Fruit fly (Drosophila melanogaster) whole organism, embryonic: ENCODE results near the gene mxc.

Experiments
- B-H2 ChIP-seq: fragments of 200-800 bp; sonication (Bioruptor generic); optimal IDR thresholded peaks from 2 replicates; lab custom pipeline; 2018; ENCODE audit warnings: missing biosample characterization, mild to moderate bottlenecking, missing genetic modification characterization
- Bteb2 ChIP-seq: fragments of 200-800 bp; sonication (Bioruptor generic); optimal IDR thresholded peaks from 2 replicates; lab custom pipeline; 2016; ENCODE audit warnings: missing biosample characterization, missing genetic modification characterization
- CG10321 ChIP-seq: fragments of 200-800 bp; sonication (Bioruptor generic); IDR thresholded peaks from 2 replicates; pipeline ENCODE4 v1.3.6; 2022; ENCODE audit warnings: missing biosample characterization, missing genetic modification characterization
- CG10959 ChIP-seq: fragments of 200-800 bp; sonication (Bioruptor generic); IDR thresholded peaks from 2 replicates; pipeline ENCODE4 v1.3.6; 2022; ENCODE audit warnings: missing biosample characterization, missing genetic modification characterization
- CG12659 ChIP-seq: fragments of 200-800 bp; sonication (Bioruptor generic); optimal IDR thresholded peaks from 3 replicates; lab custom pipeline; 2017; ENCODE audit warnings: mild to moderate bottlenecking, missing biosample characterization, missing genetic modification reagents, missing genetic modification characterization
- CG15269 ChIP-seq: fragments of 200-800 bp; sonication (Bioruptor generic); optimal IDR thresholded peaks from 2 replicates; lab custom pipeline; 2018; ENCODE audit warnings: missing biosample characterization, mild to moderate bottlenecking, missing genetic modification characterization, moderate library complexity
- CG15601 ChIP-seq: fragments of 200-800 bp; sonication (Bioruptor generic); optimal IDR thresholded peaks from 3 replicates; lab custom pipeline; 2019; ENCODE audit warnings: missing biosample characterization, mild to moderate bottlenecking, missing genetic modification characterization, moderate library complexity
- CG1603 ChIP-seq: fragments of 200-800 bp; sonication (Bioruptor generic); optimal IDR thresholded peaks from 2 replicates; lab custom pipeline; 2019; ENCODE audit warnings: missing biosample characterization, mild to moderate bottlenecking, missing genetic modification characterization, moderate library complexity
- CG17186 ChIP-seq: fragments of 200-800 bp; sonication (Bioruptor generic); optimal IDR thresholded peaks from 3 replicates; lab custom pipeline; 2017; ENCODE audit warnings: missing biosample characterization, missing genetic modification reagents, missing genetic modification characterization
- CG17385 ChIP-seq: fragments of 200-800 bp; sonication (Bioruptor generic); optimal IDR thresholded peaks from 3 replicates; lab custom pipeline; 2018; ENCODE audit warnings: missing biosample characterization, mild to moderate bottlenecking, missing genetic modification characterization
- CG17612 ChIP-seq: fragments of 200-800 bp; sonication (Bioruptor generic); IDR thresholded peaks from 2 replicates; pipeline ENCODE4 v1.3.6; 2022; ENCODE audit warnings: missing biosample characterization, missing genetic modification characterization
- CG17912 ChIP-seq: fragments of 200-800 bp; sonication (Bioruptor generic); optimal IDR thresholded peaks from 2 replicates; lab custom pipeline; 2018; ENCODE audit warnings: missing biosample characterization, mild to moderate bottlenecking, missing genetic modification characterization
- CG2678 ChIP-seq: fragments of 200-800 bp; sonication (Bioruptor generic); optimal IDR thresholded peaks from 3 replicates; lab custom pipeline; 2019; ENCODE audit warnings: missing biosample characterization, mild to moderate bottlenecking, missing genetic modification characterization, moderate library complexity
- CG3407 ChIP-seq: fragments of 200-800 bp; sonication (Bioruptor generic); optimal IDR thresholded peaks from 2 replicates; lab custom pipeline; 2018; ENCODE audit warnings: missing biosample characterization, mild to moderate bottlenecking, missing genetic modification characterization
- CG34376 ChIP-seq: fragments of 200-800 bp; sonication (Bioruptor generic); optimal IDR thresholded peaks from 2 replicates; lab custom pipeline; 2018; ENCODE audit warnings: missing biosample characterization, mild to moderate bottlenecking, missing genetic modification characterization
- CG4360 ChIP-seq: fragments of 200-800 bp; sonication (Bioruptor generic); IDR thresholded peaks from 2 replicates; pipeline ENCODE4 v1.3.6; 2022; ENCODE audit warnings: missing biosample characterization, missing genetic modification characterization
- CG6813 ChIP-seq: fragments of 200-800 bp; sonication (Bioruptor generic); optimal IDR thresholded peaks from 2 replicates; lab custom pipeline; 2017; ENCODE audit warnings: missing biosample characterization, missing genetic modification characterization, mild to moderate bottlenecking, moderate library complexity, missing genetic modification reagents
- CG8290 ChIP-seq, 3 experiments: fragments of 200-800 bp; sonication (Bioruptor generic); optimal IDR thresholded peaks; 2 replicates each; lab custom pipeline; 2016 to 2019; ENCODE audit warnings: missing biosample characterization in 3 of 3, missing genetic modification characterization in 3 of 3, mild to moderate bottlenecking in 2 of 3, moderate library complexity in 1 of 3
- CG9437 ChIP-seq: fragments of 200-800 bp; sonication (Bioruptor generic); optimal IDR thresholded peaks from 2 replicates; lab custom pipeline; 2018; ENCODE audit warnings: missing biosample characterization, mild to moderate bottlenecking, missing genetic modification characterization
- D19B ChIP-seq: fragments of 200-800 bp; sonication (Bioruptor generic); optimal IDR thresholded peaks from 2 replicates; lab custom pipeline; 2017; ENCODE audit warnings: missing biosample characterization, mild to moderate bottlenecking, missing genetic modification characterization
- Dll ChIP-seq: fragments of 200-800 bp; sonication (Bioruptor generic); IDR thresholded peaks from 4 replicates; pipeline ENCODE4 v1.3.6; 2022; ENCODE audit warnings: missing biosample characterization, missing genetic modification characterization; ENCODE audit not compliant: partially characterized antibody
- Dref ChIP-seq: fragments of 200-800 bp; sonication (Bioruptor generic); IDR thresholded peaks from 2 replicates; pipeline ENCODE4 v1.3.6; 2022; ENCODE audit warnings: missing biosample characterization, missing genetic modification characterization
- HLHmδ ChIP-seq: fragments of 200-800 bp; sonication (Bioruptor generic); optimal IDR thresholded peaks from 2 replicates; lab custom pipeline; 2018; ENCODE audit warnings: missing biosample characterization, mild to moderate bottlenecking, missing genetic modification characterization, moderate library complexity
- MESR4 ChIP-seq: fragments of 200-800 bp; sonication (Bioruptor generic); optimal IDR thresholded peaks from 2 replicates; lab custom pipeline; 2018; ENCODE audit warnings: missing biosample characterization, mild to moderate bottlenecking, missing genetic modification characterization, moderate library complexity
- NC2β ChIP-seq: fragments of 200-800 bp; sonication (Bioruptor generic); optimal IDR thresholded peaks from 2 replicates; lab custom pipeline; 2016; ENCODE audit warnings: missing biosample characterization, missing genetic modification characterization
- Oaz ChIP-seq: fragments of 200-800 bp; sonication (Bioruptor generic); IDR thresholded peaks from 2 replicates; pipeline ENCODE4 v1.3.6; 2022; ENCODE audit warnings: missing biosample characterization, missing genetic modification characterization
- Pdp1 ChIP-seq, 2 experiments: fragments of 200-800 bp; sonication (Bioruptor generic); optimal IDR thresholded peaks; 3 replicates each; lab custom pipeline; 2016; ENCODE audit warnings: missing biosample characterization in 2 of 2, missing genetic modification characterization in 2 of 2, mild to moderate bottlenecking in 1 of 2, moderate library complexity in 1 of 2
- Rfx ChIP-seq: fragments of 200-800 bp; sonication (Bioruptor generic); IDR thresholded peaks from 2 replicates; pipeline ENCODE4 v1.3.6; 2022; ENCODE audit warnings: missing biosample characterization, missing genetic modification characterization
- Sin3A ChIP-seq: fragments of >200 bp; optimal IDR thresholded peaks from 2 replicates; lab custom pipeline; 2018
- al ChIP-seq: fragments of 200-800 bp; sonication (Bioruptor generic); IDR thresholded peaks from 2 replicates; pipeline ENCODE4 v1.3.6; 2022; ENCODE audit warnings: missing biosample characterization, missing genetic modification characterization
- aop ChIP-seq: fragments of 200-800 bp; sonication (Bioruptor generic); IDR thresholded peaks from 2 replicates; pipeline ENCODE4 v1.3.6; 2022; ENCODE audit warnings: missing biosample characterization, missing genetic modification characterization
- dysf ChIP-seq: fragments of 200-800 bp; sonication (Bioruptor generic); IDR thresholded peaks from 3 replicates; pipeline ENCODE4 v1.3.6; 2022; ENCODE audit warnings: missing biosample characterization, missing genetic modification characterization
- eyg ChIP-seq: fragments of 200-800 bp; sonication (Bioruptor generic); optimal IDR thresholded peaks from 3 replicates; lab custom pipeline; 2016; ENCODE audit warnings: missing biosample characterization, missing genetic modification characterization
- hbn ChIP-seq: fragments of 200-800 bp; sonication (Bioruptor generic); IDR thresholded peaks from 2 replicates; pipeline ENCODE4 v1.3.6; 2022; ENCODE audit warnings: missing biosample characterization, missing genetic modification characterization; ENCODE audit not compliant: partially characterized antibody
- jigr1 ChIP-seq: fragments of 200-800 bp; sonication (Bioruptor generic); IDR thresholded peaks from 3 replicates; pipeline ENCODE4 v1.3.6; 2022; ENCODE audit warnings: missing biosample characterization, missing genetic modification characterization
- maf-S ChIP-seq: fragments of 200-800 bp; sonication (Bioruptor generic); optimal IDR thresholded peaks from 2 replicates; lab custom pipeline; 2016; ENCODE audit warnings: missing biosample characterization, missing genetic modification characterization
- mirr ChIP-seq: fragments of 200-800 bp; sonication (Bioruptor generic); optimal IDR thresholded peaks from 3 replicates; lab custom pipeline; 2018; ENCODE audit warnings: missing biosample characterization, mild to moderate bottlenecking, missing genetic modification characterization
- nau ChIP-seq: fragments of 200-800 bp; sonication (Bioruptor generic); optimal IDR thresholded peaks from 3 replicates; lab custom pipeline; 2017; ENCODE audit warnings: missing biosample characterization, mild to moderate bottlenecking, missing genetic modification characterization, missing genetic modification reagents
- nerfin-1 ChIP-seq: fragments of 200-800 bp; sonication (Bioruptor generic); optimal IDR thresholded peaks from 3 replicates; lab custom pipeline; 2019; ENCODE audit warnings: missing biosample characterization, mild to moderate bottlenecking, missing genetic modification characterization, moderate library complexity
- org-1 ChIP-seq: fragments of 200-800 bp; sonication (Bioruptor generic); optimal IDR thresholded peaks from 2 replicates; lab custom pipeline; 2017; ENCODE audit warnings: missing biosample characterization, missing genetic modification characterization
- rib ChIP-seq: fragments of 200-800 bp; sonication (Bioruptor generic); IDR thresholded peaks from 2 replicates; pipeline ENCODE4 v1.3.6; 2022; ENCODE audit warnings: missing biosample characterization, missing genetic modification characterization
- row ChIP-seq: fragments of 200-800 bp; sonication (Bioruptor generic); IDR thresholded peaks from 3 replicates; pipeline ENCODE4 v1.3.6; 2022; ENCODE audit warnings: missing biosample characterization, missing genetic modification characterization
- sd ChIP-seq: fragments of 200-800 bp; sonication (Bioruptor generic); optimal IDR thresholded peaks from 3 replicates; lab custom pipeline; 2018; ENCODE audit warnings: missing biosample characterization, mild to moderate bottlenecking, missing genetic modification characterization, moderate library complexity
- so ChIP-seq: fragments of 200-800 bp; sonication (Bioruptor generic); IDR thresholded peaks from 3 replicates; pipeline ENCODE4 v1.3.6; 2022; ENCODE audit warnings: missing biosample characterization, missing genetic modification characterization
- sqz ChIP-seq: fragments of 200-800 bp; sonication (Bioruptor generic); optimal IDR thresholded peaks from 3 replicates; lab custom pipeline; 2018; ENCODE audit warnings: missing biosample characterization, mild to moderate bottlenecking, missing genetic modification characterization
- sug ChIP-seq: fragments of 200-800 bp; optimal IDR thresholded peaks from 2 replicates; lab custom pipeline; 2019; ENCODE audit warnings: missing biosample characterization, mild to moderate bottlenecking, missing genetic modification characterization, moderate library complexity
- trem ChIP-seq: fragments of 200-800 bp; optimal IDR thresholded peaks from 3 replicates; lab custom pipeline; 2019; ENCODE audit warnings: missing biosample characterization, mild to moderate bottlenecking, missing genetic modification characterization, moderate library complexity
- zen2 ChIP-seq: fragments of 200-800 bp; sonication (Bioruptor generic); IDR thresholded peaks from 3 replicates; pipeline ENCODE4 v1.3.6; 2022; ENCODE audit warnings: missing biosample characterization, missing genetic modification characterization; ENCODE audit not compliant: partially characterized antibody
- zfh1 ChIP-seq: fragments of 200-800 bp; sonication (Bioruptor generic); IDR thresholded peaks from 3 replicates; pipeline ENCODE4 v1.3.6; 2022; ENCODE audit warnings: missing biosample characterization, missing genetic modification characterization

The mxc gene

dm6 chrX:9255964-9256520 lies 12.8 kb upstream of the mxc start, which contains the start of gene ric8a (continued):
- TF ChIP-seq sqz (GFP tag; lab: Kevin White, UChicago) (peak; percentile 61), Rfx (GFP tag; lab: Robert Waterston, UW) (peak; percentile 54), Dref (GFP tag; lab: Robert Waterston, UW) (peak; percentile 53), CG1603 (tag; lab: Kevin White, UChicago) (no peak), dysf (GFP tag; lab: Robert Waterston, UW) (no peak), sug (tag; lab: Kevin White, UChicago) (no peak), NC2β (GFP tag; lab: Kevin White, UChicago) (no peak), trem (peak; percentile 67), CG8290 (GFP tag; optimal IDR thresholded peaks at IDR 0.05; lab: Kevin White, UChicago) (peak; percentile 29), CG8290 (tag; optimal IDR thresholded peaks at IDR 0.05; lab: Kevin White, UChicago) (no peak), CG12659 (GFP tag; lab: Kevin White, UChicago) (peak; percentile 30), zen2 (GFP tag; lab: Robert Waterston, UW) (peak; percentile 60; the same call in 1 of the 3 replicates), CG15601 (tag; lab: Kevin White, UChicago) (peak; percentile 21)
- TF ChIP-seq, all 482 proteins: peak for 83

DNA sequence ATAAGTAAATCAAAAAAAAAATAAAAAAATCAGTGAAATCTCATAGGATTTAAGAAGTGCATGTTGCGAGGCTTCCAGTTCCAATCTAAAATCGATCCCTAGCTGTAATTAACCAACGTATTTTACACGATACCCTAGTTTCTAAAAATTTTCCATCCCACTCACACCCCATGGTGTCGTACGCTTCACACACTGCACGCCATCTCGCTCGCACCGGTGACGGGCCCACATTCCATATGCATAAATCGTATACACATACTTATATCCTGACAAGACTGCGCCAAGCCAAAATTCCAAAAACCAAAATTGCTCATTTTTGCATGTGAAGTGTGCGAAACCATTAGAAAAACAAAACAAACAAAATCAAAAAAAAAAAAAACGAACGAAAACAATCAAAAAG lies 11.8 kb upstream of the mxc start:
- peak; percentile 61 for TF ChIP-seq CG10321 (GFP tag; lab: Robert Waterston, UW)
- no peak for TF ChIP-seq nerfin-1
- TF ChIP-seq org-1 = no peak
- TF ChIP-seq eyg (GFP tag; lab: Kevin White, UChicago) = no peak
- no peak for TF ChIP-seq HLHmδ
- TF ChIP-seq D19B = peak; percentile 60
- TF ChIP-seq CG9437 = no peak
- TF ChIP-seq aop (GFP tag; lab: Robert Waterston, UW) = no peak
- TF ChIP-seq CG17385 (GFP tag; lab: Kevin White, UChicago) = no peak
- no peak for TF ChIP-seq rib (GFP tag; lab: Robert Waterston, UW)
- TF ChIP-seq Sin3A (lab: Kevin White, UChicago) = no peak
- no peak for TF ChIP-seq al
- TF ChIP-seq MESR4 = no peak
- no peak for TF ChIP-seq Pdp1 (GFP tag; optimal IDR thresholded peaks at IDR 0.05; lab: Kevin White, UChicago)
- TF ChIP-seq CG15269 (tag; lab: Kevin White, UChicago) = no peak
- TF ChIP-seq Dll = no peak
- peak; percentile 79 for TF ChIP-seq sd (tag; lab: Kevin White, UChicago)
- TF ChIP-seq CG3407 (GFP tag; lab: Kevin White, UChicago) = no peak
- no peak for TF ChIP-seq CG4360
- no peak for TF ChIP-seq CG10959 (GFP tag; lab: Robert Waterston, UW)
- TF ChIP-seq CG17912 = no peak
- TF ChIP-seq zfh1 (GFP tag; lab: Robert Waterston, UW) = no peak
- TF ChIP-seq mirr (GFP tag; lab: Kevin White, UChicago) = no peak
- no peak for TF ChIP-seq jigr1 (GFP tag; lab: Robert Waterston, UW)
- 0 out of 3 replicates have a peak, but pooled peaks have one; percentile 15 for TF ChIP-seq row
- no peak for TF ChIP-seq maf-S (GFP tag; lab: Kevin White, UChicago)
- TF ChIP-seq CG6813 (GFP tag; lab: Kevin White, UChicago) = no peak
- TF ChIP-seq B-H2 = no peak
- TF ChIP-seq CG2678 (tag; lab: Kevin White, UChicago) = no peak
- TF ChIP-seq nau (GFP tag; lab: Kevin White, UChicago) = no peak
- TF ChIP-seq CG17612 (GFP tag; lab: Robert Waterston, UW) = no peak
- no peak for TF ChIP-seq CG34376 (GFP tag; lab: Kevin White, UChicago)
- no peak for TF ChIP-seq so
- TF ChIP-seq hbn = no peak
- no peak for TF ChIP-seq Oaz (GFP tag; lab: Robert Waterston, UW)
- TF ChIP-seq Bteb2 (GFP tag; lab: Kevin White, UChicago) = no peak
- no peak for TF ChIP-seq CG17186 (GFP tag; lab: Kevin White, UChicago)
